Worm (Caenorhabditis elegans) whole organism, L2 larva: ENCODE results near the gene C02G6.3.

Experiments
- C34F6.9 ChIP-seq: fragments of 150-350 bp; optimal IDR thresholded peaks from 2 replicates; lab custom pipeline; 2014; ENCODE audit warnings: missing biosample characterization, missing genetic modification characterization
- F13H6.1 ChIP-seq: sonication (generic microtip); optimal IDR thresholded peaks from 2 replicates; lab custom pipeline; 2016; ENCODE audit warnings: missing genetic modification characterization, missing compliant biosample characterization
- R02D3.7 ChIP-seq: fragments of 150-350 bp; optimal IDR thresholded peaks from 2 replicates; lab custom pipeline; 2014; ENCODE audit warnings: missing biosample characterization, missing genetic modification characterization
- aly-2 ChIP-seq: fragments of 150-350 bp; optimal IDR thresholded peaks from 2 replicates; lab custom pipeline; 2014; ENCODE audit warnings: missing biosample characterization, missing genetic modification characterization
- ama-1 ChIP-seq: fragments of 150-350 bp; optimal IDR thresholded peaks from 2 replicates; lab custom pipeline; 2018; ENCODE audit warnings: inconsistent platforms
- blmp-1 ChIP-seq: sonication (generic microtip); optimal IDR thresholded peaks from 2 replicates; lab custom pipeline; 2017; ENCODE audit warnings: missing genetic modification characterization, mild to moderate bottlenecking, missing compliant biosample characterization, antibody characterized with exemption, moderate library complexity; ENCODE audit not compliant: insufficient read depth
- crh-2 ChIP-seq: sonication (generic microtip); optimal IDR thresholded peaks from 2 replicates; lab custom pipeline; 2017; ENCODE audit warnings: missing biosample characterization, missing genetic modification characterization
- dmd-4 ChIP-seq: sonication (generic microtip); optimal IDR thresholded peaks from 2 replicates; lab custom pipeline; 2017; ENCODE audit warnings: missing biosample characterization, missing genetic modification characterization
- elt-1 ChIP-seq: fragments of 150-350 bp; optimal IDR thresholded peaks from 2 replicates; lab custom pipeline; 2014; ENCODE audit warnings: missing biosample characterization, missing genetic modification characterization
- elt-3 ChIP-seq: sonication (generic microtip); optimal IDR thresholded peaks from 2 replicates; lab custom pipeline; 2017; ENCODE audit warnings: missing biosample characterization, missing genetic modification characterization
- fos-1 ChIP-seq: fragments of 150-350 bp; optimal IDR thresholded peaks from 2 replicates; lab custom pipeline; 2014; ENCODE audit warnings: missing biosample characterization, missing genetic modification characterization
- gmeb-1 ChIP-seq: fragments of 150-350 bp; optimal IDR thresholded peaks from 2 replicates; lab custom pipeline; 2014; ENCODE audit warnings: missing biosample characterization, missing genetic modification characterization
- lin-11 ChIP-seq: fragments of 150-350 bp; sonication (generic microtip); optimal IDR thresholded peaks from 2 replicates; lab custom pipeline; 2014; ENCODE audit warnings: missing biosample characterization, missing genetic modification characterization, inconsistent platforms, mixed read lengths
- lin-39 ChIP-seq: fragments of 150-350 bp; optimal IDR thresholded peaks from 2 replicates; lab custom pipeline; 2014; ENCODE audit warnings: missing biosample characterization, missing genetic modification reagents, missing genetic modification characterization
- mab-5 ChIP-seq: fragments of 150-350 bp; optimal IDR thresholded peaks from 2 replicates; lab custom pipeline; 2014; ENCODE audit warnings: missing biosample characterization, missing genetic modification characterization
- mbf-1 ChIP-seq: sonication (generic microtip); optimal IDR thresholded peaks from 2 replicates; lab custom pipeline; 2017; ENCODE audit warnings: missing biosample characterization, missing genetic modification characterization
- mdl-1 ChIP-seq, 2 experiments: fragments of 150-350 bp in 1 of 2; sonication (generic microtip) in 1 of 2; optimal IDR thresholded peaks; 2 replicates each; lab custom pipeline; 2017; ENCODE audit warnings: missing biosample characterization in 2 of 2, missing genetic modification characterization in 2 of 2
- nhr-10 ChIP-seq: sonication (generic microtip); optimal IDR thresholded peaks from 2 replicates; lab custom pipeline; 2017; ENCODE audit warnings: missing biosample characterization, missing genetic modification characterization
- nhr-11 ChIP-seq: fragments of 150-350 bp; optimal IDR thresholded peaks from 2 replicates; lab custom pipeline; 2014; ENCODE audit warnings: missing biosample characterization, missing genetic modification characterization
- nhr-12 ChIP-seq: fragments of 150-350 bp; optimal IDR thresholded peaks from 2 replicates; lab custom pipeline; 2014; ENCODE audit warnings: missing biosample characterization, missing genetic modification characterization
- nhr-129 ChIP-seq: fragments of 150-350 bp; optimal IDR thresholded peaks from 2 replicates; lab custom pipeline; 2014; ENCODE audit warnings: missing biosample characterization, missing genetic modification characterization
- nhr-23 ChIP-seq: fragments of 150-350 bp; optimal IDR thresholded peaks from 2 replicates; lab custom pipeline; 2014; ENCODE audit warnings: missing biosample characterization, missing genetic modification reagents, missing genetic modification characterization
- nhr-237 ChIP-seq: fragments of 150-350 bp; optimal IDR thresholded peaks from 2 replicates; lab custom pipeline; 2014; ENCODE audit warnings: missing biosample characterization, missing genetic modification characterization
- nhr-25 ChIP-seq: fragments of 150-350 bp; sonication (generic microtip); optimal IDR thresholded peaks from 3 replicates; lab custom pipeline; 2014; ENCODE audit warnings: missing biosample characterization, missing genetic modification characterization
- nhr-6 ChIP-seq: fragments of 150-350 bp; optimal IDR thresholded peaks from 2 replicates; lab custom pipeline; 2014; ENCODE audit warnings: missing biosample characterization, missing genetic modification characterization
- nhr-77 ChIP-seq: fragments of 150-350 bp; optimal IDR thresholded peaks from 2 replicates; lab custom pipeline; 2014; ENCODE audit warnings: missing biosample characterization, missing genetic modification characterization
- peb-1 ChIP-seq: fragments of 150-350 bp; optimal IDR thresholded peaks from 2 replicates; lab custom pipeline; 2014; ENCODE audit warnings: missing biosample characterization, missing genetic modification characterization
- skn-1 ChIP-seq: sonication (generic microtip); optimal IDR thresholded peaks from 2 replicates; lab custom pipeline; 2017; ENCODE audit warnings: missing biosample characterization, missing genetic modification characterization
- sma-3 ChIP-seq: sonication (generic microtip); optimal IDR thresholded peaks from 2 replicates; lab custom pipeline; 2016; ENCODE audit warnings: missing genetic modification reagents, missing genetic modification characterization, missing compliant biosample characterization
- sma-9 ChIP-seq, 2 experiments: fragments of 150-350 bp in 1 of 2; sonication (generic microtip) in 1 of 2; optimal IDR thresholded peaks; 2 replicates each; lab custom pipeline; 2014 to 2016; ENCODE audit warnings: missing genetic modification characterization in 2 of 2, mild to moderate bottlenecking in 1 of 2, missing biosample characterization in 1 of 2, missing compliant biosample characterization in 1 of 2, missing genetic modification reagents in 1 of 2, moderate library complexity in 1 of 2
- unc-39 ChIP-seq: fragments of 150-350 bp; optimal IDR thresholded peaks from 2 replicates; lab custom pipeline; 2014; ENCODE audit warnings: missing biosample characterization, missing genetic modification characterization
- unc-62 ChIP-seq: fragments of 150-350 bp; optimal IDR thresholded peaks from 2 replicates; lab custom pipeline; 2014; ENCODE audit warnings: missing biosample characterization, missing genetic modification reagents, missing genetic modification characterization
- zag-1 ChIP-seq: fragments of 150-350 bp; optimal IDR thresholded peaks from 2 replicates; lab custom pipeline; 2014; ENCODE audit warnings: missing biosample characterization, missing genetic modification characterization
- ztf-1 ChIP-seq: fragments of 200-800 bp; sonication (Bioruptor generic); conservative IDR thresholded peaks from 2 replicates; pipeline ENCODE4 v1.3.6; 2022; ENCODE audit warnings: missing genetic modification characterization, missing compliant biosample characterization
- ztf-4 ChIP-seq: fragments of 150-350 bp; optimal IDR thresholded peaks from 2 replicates; lab custom pipeline; 2014; ENCODE audit warnings: missing biosample characterization, missing genetic modification characterization

Gene C02G6.3

ce11 chrV:5891204-5891603, 11.0 kb downstream of the C02G6.3 start:
- TF ChIP-seq C34F6.9: no peak
- peak; percentile 6 for TF ChIP-seq sma-9 (GFP tag; optimal IDR thresholded peaks at IDR 0.05; lab: Kevin White, UChicago)
- no peak for TF ChIP-seq sma-9 (tag; optimal IDR thresholded peaks at IDR 0.05; lab: Kevin White, UChicago)
- TF ChIP-seq sma-3 (GFP tag; lab: Kevin White, UChicago): no peak
- TF ChIP-seq zag-1: no peak
- TF ChIP-seq dmd-4 (tag; lab: Kevin White, UChicago): no peak
- TF ChIP-seq ama-1 (lab: Kevin White, UChicago): no peak

ce11 chrV:5893015-5893414, 12.9 kb downstream of the C02G6.3 start, which contains the start of gene C04E6.7:
Gene C04E6.7 (plus strand): TSS chrV:5893315.
- TF ChIP-seq ztf-1 (GFP tag; lab: Robert Waterston, UW): no peak
- no peak for TF ChIP-seq elt-1 (tag; lab: Kevin White, UChicago)
- no peak for TF ChIP-seq nhr-25 (tag; lab: Kevin White, UChicago)
- TF ChIP-seq peb-1 (tag; lab: Kevin White, UChicago): no peak
- TF ChIP-seq nhr-129 (tag; lab: Kevin White, UChicago): no peak
- TF ChIP-seq nhr-11 (tag; lab: Kevin White, UChicago): no peak

ce11 chrV:5895021-5895420, 14.9 kb downstream of the C02G6.3 start, which contains the start of gene grd-9:
Gene grd-9 (plus strand): TSS chrV:5895321.
- TF ChIP-seq nhr-23 (no peak), mbf-1 (no peak), ztf-1 (GFP tag; lab: Robert Waterston, UW) (no peak), skn-1 (no peak), nhr-6 (no peak), dmd-4 (tag; lab: Kevin White, UChicago) (no peak), nhr-77 (tag; lab: Kevin White, UChicago) (no peak), lin-11 (tag; lab: Kevin White, UChicago) (no peak), R02D3.7 (tag; lab: Kevin White, UChicago) (no peak), mdl-1 (tag; optimal IDR thresholded peaks at IDR 0.05; lab: Kevin White, UChicago) (no peak), unc-62 (GFP tag; lab: Kevin White, UChicago) (no peak), F13H6.1 (no peak), nhr-12 (tag; lab: Kevin White, UChicago) (no peak), nhr-237 (tag; lab: Kevin White, UChicago) (no peak)
- TF ChIP-seq, all 48 proteins: peak for 0

- no peak for TF ChIP-seq R02D3.7 (tag; lab: Kevin White, UChicago)
- TF ChIP-seq gmeb-1: no peak
- no peak for TF ChIP-seq fos-1 (tag; lab: Kevin White, UChicago)
- TF ChIP-seq nhr-11 (tag; lab: Kevin White, UChicago): no peak
- no peak for TF ChIP-seq mab-5 (tag; lab: Kevin White, UChicago)
- no peak for TF ChIP-seq nhr-6
- TF ChIP-seq unc-39 (tag; lab: Kevin White, UChicago): no peak
- TF ChIP-seq nhr-237 (tag; lab: Kevin White, UChicago): no peak
- no peak for TF ChIP-seq aly-2 (tag; lab: Kevin White, UChicago)
- TF ChIP-seq unc-62 (GFP tag; lab: Kevin White, UChicago): no peak
- no peak for TF ChIP-seq ztf-4 (tag; lab: Kevin White, UChicago)
Observed at ce11 chrV:5899940-5900339, 19.8 kb downstream of the C02G6.3 start, which contains the start of gene srd-16. Gene srd-16 (minus strand): TSS chrV:5900040.

- TF ChIP-seq elt-3 (tag; lab: Kevin White, UChicago): no peak
- TF ChIP-seq crh-2 (tag; lab: Kevin White, UChicago): no peak
- no peak for TF ChIP-seq nhr-10
- TF ChIP-seq ztf-1 (GFP tag; lab: Robert Waterston, UW): no peak
- no peak for TF ChIP-seq blmp-1
- TF ChIP-seq lin-39 (tag; lab: Kevin White, UChicago): no peak
- TF ChIP-seq sma-9 (GFP tag; optimal IDR thresholded peaks at IDR 0.05; lab: Kevin White, UChicago): no peak
- TF ChIP-seq sma-9 (tag; optimal IDR thresholded peaks at IDR 0.05; lab: Kevin White, UChicago): no peak
Observed at ce11 chrV:5901833-5902232, 21.7 kb downstream of the C02G6.3 start, which contains the start of gene C04E6.5. Gene C04E6.5 (plus strand): TSS chrV:5902133.
